Worm (Caenorhabditis elegans): ENCODE results near the gene Y43F8B.13.

Gene Y43F8B.13

DNA sequence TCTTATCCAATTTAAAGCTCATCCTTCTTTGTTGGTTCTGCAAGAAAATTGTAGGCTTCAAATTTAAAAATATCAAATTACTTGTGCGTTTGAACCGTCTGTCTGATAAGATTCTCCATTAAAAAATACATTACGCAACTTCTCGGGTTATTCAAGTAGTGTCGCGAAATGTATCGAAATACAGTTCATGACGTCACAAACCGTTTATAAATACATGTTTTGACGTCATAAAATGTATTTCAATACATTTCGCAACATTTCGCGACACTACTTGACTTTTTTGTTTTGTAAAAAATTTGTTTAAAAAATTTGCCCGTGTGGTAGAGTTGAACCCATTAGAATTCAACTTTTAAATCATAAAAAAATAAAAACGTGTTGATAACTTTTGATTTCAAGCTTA is 12.2 kb upstream of the Y43F8B.13 start:
- no peak for TF ChIP-seq dao-5 (tag; optimal IDR thresholded peaks at IDR 0.05)
- no peak for TF ChIP-seq W03F9.2 (tag; optimal IDR thresholded peaks at IDR 0.05)
- TF ChIP-seq him-1 (tag; optimal IDR thresholded peaks at IDR 0.05) = no peak

DNA sequence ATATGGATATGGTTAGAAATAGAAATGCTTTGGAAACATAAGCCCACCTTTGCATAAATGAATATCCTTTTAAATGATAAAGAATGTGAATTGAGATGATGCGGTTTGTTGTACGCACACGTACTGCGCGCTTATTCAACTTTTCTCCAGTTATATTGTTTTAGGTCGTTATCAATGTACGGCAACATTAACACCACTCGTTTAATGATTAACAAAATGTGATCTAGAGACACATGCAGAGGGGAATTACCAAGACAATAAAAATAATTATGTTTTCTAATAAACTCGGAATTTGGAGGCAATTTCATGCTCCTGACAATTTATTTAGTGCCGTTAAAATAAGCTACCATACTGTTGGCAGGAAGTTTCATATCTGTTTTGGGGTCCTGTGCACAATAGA is 10.3 kb upstream of the Y43F8B.13 start, which contains the start of gene M04C3.1:
Gene M04C3.1, minus strand, starts transcription at position 164 of the 400 bp plus-strand sequence.
- TF ChIP-seq W03F9.2 (tag; optimal IDR thresholded peaks at IDR 0.05) (no peak), dao-5 (tag; optimal IDR thresholded peaks at IDR 0.05) (no peak), him-1 (tag; optimal IDR thresholded peaks at IDR 0.05) (no peak)

DNA sequence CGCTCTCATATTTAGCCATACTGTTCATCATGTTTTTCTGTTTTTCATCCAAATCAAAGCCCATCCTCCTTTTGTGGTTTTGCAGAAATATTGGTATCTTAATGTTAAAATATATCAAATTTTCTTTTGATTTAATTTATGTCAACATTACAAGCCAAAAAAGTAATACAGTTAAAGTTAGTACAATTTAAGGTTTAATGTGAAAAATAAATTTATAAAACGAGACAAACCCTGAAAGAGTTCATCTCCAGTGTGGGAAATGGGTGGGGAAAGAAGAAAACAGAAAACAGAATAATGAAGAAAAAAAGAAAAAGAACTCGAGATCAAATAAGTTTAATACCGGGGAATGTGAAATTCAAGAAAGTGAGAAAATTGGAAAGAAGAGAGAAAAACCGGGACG is 6.9 kb upstream of the Y43F8B.13 start, which contains the start of gene M04C3.2:
Gene M04C3.2, minus strand, starts transcription at position 101 of the 400 bp plus-strand sequence.
- TF ChIP-seq dao-5 (tag; optimal IDR thresholded peaks at IDR 0.05) (no peak), him-1 (tag; optimal IDR thresholded peaks at IDR 0.05) (no peak), W03F9.2 (tag; optimal IDR thresholded peaks at IDR 0.05) (no peak)

- TF ChIP-seq W03F9.2 (tag; optimal IDR thresholded peaks at IDR 0.05) = no peak
Measured at ce11 chrV:19449544-19449943, 6.2 kb upstream of the Y43F8B.13 start, which contains the start of gene M04C3.5. Gene M04C3.5 (plus strand): TSS chrV:19449733.

DNA sequence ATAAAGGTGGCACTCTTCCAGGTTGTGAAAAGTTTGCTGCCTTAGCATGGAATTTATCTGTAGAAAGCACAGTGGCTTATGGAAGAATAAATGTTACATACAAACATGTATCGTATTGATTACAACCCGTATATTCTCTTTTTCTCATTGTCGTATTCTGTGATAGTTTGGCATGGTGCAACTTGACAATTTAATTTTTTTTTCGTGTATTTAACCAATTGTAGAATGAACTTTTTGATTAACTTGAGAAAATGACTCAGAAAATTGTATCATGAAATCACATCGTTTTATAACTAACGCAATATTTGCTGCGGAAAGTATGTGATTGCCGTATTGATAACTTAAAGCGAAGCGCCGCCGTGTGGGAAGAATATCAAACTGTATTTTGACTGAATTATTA is 1.4 kb downstream of the Y43F8B.13 start, which contains the start of gene Y43F8B.24:
Gene Y43F8B.24, plus strand, starts transcription at position 301 of the 400 bp plus-strand sequence.
- TF ChIP-seq W03F9.2 (tag; optimal IDR thresholded peaks at IDR 0.05) = no peak
- TF ChIP-seq him-1 (tag; optimal IDR thresholded peaks at IDR 0.05) = no peak
- no peak for TF ChIP-seq dao-5 (tag; optimal IDR thresholded peaks at IDR 0.05)

DNA sequence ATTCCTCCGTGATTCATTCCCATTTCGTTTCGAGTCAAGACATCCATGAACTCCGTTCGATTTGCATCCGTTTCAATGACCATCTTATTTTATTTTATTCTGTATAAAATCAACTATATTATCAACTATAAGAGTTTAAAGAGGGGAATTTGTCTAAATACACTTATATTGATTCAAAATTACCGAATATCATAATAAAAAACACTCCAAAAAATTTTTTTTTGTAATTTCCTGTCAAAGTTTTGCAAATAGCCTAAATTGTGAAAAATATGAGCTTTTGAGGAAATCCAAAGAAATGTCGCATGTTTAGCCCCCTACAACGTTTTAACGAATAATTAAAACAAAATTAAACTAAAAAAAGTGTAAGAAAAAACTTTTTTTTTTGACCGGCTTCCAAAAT is 6.3 kb downstream of the Y43F8B.13 start, which contains the start of gene Y43F8B.15:
Gene Y43F8B.15, minus strand, starts transcription at position 101 of the 400 bp plus-strand sequence.
- TF ChIP-seq W03F9.2 (tag; optimal IDR thresholded peaks at IDR 0.05) = no peak
- no peak for TF ChIP-seq dao-5 (tag; optimal IDR thresholded peaks at IDR 0.05)
- TF ChIP-seq him-1 (tag; optimal IDR thresholded peaks at IDR 0.05) = no peak

DNA sequence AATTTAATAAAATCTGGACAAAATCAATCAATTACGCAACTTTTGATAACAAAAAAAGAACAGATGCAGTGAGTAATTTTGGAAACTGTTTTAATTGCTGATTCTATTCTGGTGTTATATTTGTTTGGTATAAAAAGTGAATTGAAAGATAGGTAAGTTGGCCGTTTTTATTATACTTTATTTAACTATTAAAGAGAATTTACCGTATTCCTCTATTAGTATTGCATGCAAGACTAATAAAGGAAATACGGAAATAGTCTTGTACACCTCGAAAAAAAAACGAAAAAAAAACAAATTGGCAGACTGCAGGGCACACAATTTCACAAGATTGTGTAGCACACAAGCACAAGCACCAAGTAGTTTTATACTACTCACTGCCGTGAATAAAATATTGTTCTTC is 6.9 kb downstream of the Y43F8B.13 start, which contains the start of gene Y43F8B.25:
Gene Y43F8B.25, plus strand, starts transcription at position 301 of the 400 bp plus-strand sequence.
- TF ChIP-seq dao-5 (tag; optimal IDR thresholded peaks at IDR 0.05) = no peak
- TF ChIP-seq him-1 (tag; optimal IDR thresholded peaks at IDR 0.05) = no peak
- no peak for TF ChIP-seq W03F9.2 (tag; optimal IDR thresholded peaks at IDR 0.05)

- TF ChIP-seq W03F9.2 (tag; optimal IDR thresholded peaks at IDR 0.05) = no peak
- TF ChIP-seq dao-5 (tag; optimal IDR thresholded peaks at IDR 0.05) = no peak
- no peak for TF ChIP-seq him-1 (tag; optimal IDR thresholded peaks at IDR 0.05)
Measured at ce11 chrV:19467574-19467973, 11.8 kb downstream of the Y43F8B.13 start, which contains the start of gene Y43F8B.23. Gene Y43F8B.23 (minus strand): TSS chrV:19467648.

DNA sequence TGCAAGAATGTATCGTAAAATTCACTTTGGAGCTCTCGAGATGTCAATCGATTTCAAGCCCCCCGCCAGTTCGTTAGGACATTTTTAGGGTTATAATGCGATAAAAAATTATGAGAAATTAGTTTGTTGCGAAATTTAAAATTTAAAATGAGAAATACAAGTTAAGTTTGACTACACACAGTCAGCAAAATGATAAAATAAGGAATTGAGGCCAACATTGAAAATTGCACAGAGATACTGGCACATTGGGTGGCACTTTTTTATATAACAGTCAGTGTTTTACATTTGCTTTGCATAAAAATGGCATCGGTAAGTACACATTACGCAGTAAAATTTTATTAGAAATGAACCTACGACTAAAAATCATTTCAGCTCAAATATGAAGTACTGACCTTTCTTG is 12.3 kb downstream of the Y43F8B.13 start, which contains the start of gene Y43F8B.12:
Gene Y43F8B.12, plus strand, starts transcription at position 301 of the 400 bp plus-strand sequence.
- TF ChIP-seq W03F9.2 (tag; optimal IDR thresholded peaks at IDR 0.05) = no peak
- no peak for TF ChIP-seq him-1 (tag; optimal IDR thresholded peaks at IDR 0.05)
- no peak for TF ChIP-seq dao-5 (tag; optimal IDR thresholded peaks at IDR 0.05)

- TF ChIP-seq him-1 (tag; optimal IDR thresholded peaks at IDR 0.05) = no peak
- no peak for TF ChIP-seq W03F9.2 (tag; optimal IDR thresholded peaks at IDR 0.05)
- no peak for TF ChIP-seq dao-5 (tag; optimal IDR thresholded peaks at IDR 0.05)
Measured at ce11 chrV:19470385-19470784, 14.6 kb downstream of the Y43F8B.13 start, which contains the start of gene Y43F8B.11. Gene Y43F8B.11 (plus strand): TSS chrV:19470685.

DNA sequence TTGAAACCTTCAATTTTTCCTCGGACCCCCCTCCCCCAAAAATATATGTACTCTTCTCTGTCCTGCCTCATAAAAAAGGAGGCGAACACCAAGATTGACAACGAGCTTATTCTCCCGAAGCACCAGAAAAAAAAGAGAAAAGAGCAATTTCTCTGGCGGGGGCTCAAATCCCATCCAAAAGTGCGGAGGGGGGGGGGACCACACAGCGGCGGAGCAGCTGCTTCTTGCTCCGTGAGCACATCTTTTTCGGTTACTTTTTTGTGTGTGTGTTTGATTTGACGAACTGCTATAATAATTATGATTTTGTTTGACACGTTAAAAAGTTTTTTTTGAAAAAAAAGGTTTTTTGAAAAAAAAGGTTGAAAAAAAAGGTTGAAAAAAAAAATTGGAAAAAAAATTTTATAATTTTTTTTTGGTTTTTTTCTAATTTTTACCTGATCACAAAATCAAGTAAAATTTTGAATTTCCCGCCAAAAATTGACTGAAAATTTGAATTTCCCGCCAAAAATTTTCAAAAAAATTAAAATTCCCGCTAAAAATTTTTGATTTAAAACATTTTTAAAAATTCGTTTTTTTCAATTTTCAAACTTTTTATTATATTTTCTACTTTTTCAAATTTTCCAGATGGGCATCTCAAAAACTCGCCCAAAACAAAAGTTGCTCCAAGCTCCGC is 18.2 kb downstream of the Y43F8B.13 start, which contains the start of gene Y43F8B.10:
Gene Y43F8B.10, plus strand, starts transcription at position 623 of the 673 bp plus-strand sequence.
- TF ChIP-seq him-1 (tag; optimal IDR thresholded peaks at IDR 0.05) (no peak), W03F9.2 (tag; optimal IDR thresholded peaks at IDR 0.05) (no peak), dao-5 (tag; optimal IDR thresholded peaks at IDR 0.05) (no peak)

- no peak for TF ChIP-seq him-1 (tag; optimal IDR thresholded peaks at IDR 0.05)
- TF ChIP-seq dao-5 (tag; optimal IDR thresholded peaks at IDR 0.05) = no peak
- no peak for TF ChIP-seq W03F9.2 (tag; optimal IDR thresholded peaks at IDR 0.05)
Measured at ce11 chrV:19477302-19477701, 21.6 kb downstream of the Y43F8B.13 start.

DNA sequence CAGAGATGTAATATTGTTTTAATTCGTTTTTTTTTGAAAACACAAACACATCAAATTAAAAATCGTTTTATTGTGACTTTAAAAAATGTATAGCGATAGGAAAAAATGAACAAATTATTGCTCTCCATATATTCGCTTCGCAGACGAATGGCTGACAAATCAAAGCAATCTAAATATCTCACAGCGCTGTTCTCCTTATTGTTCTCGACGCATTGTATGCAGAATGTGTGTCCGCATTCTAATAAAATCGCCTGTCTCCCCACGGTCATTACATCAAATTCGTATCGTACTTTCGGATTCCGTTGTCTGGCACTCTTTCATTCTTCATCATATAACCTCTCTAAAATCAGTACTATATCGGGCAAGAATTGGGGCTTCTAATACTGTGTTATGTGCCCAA is 22.1 kb downstream of the Y43F8B.13 start, which contains the start of gene Y43F8B.9:
Gene Y43F8B.9, plus strand, starts transcription at position 301 of the 400 bp plus-strand sequence.
- TF ChIP-seq him-1 (tag; optimal IDR thresholded peaks at IDR 0.05) = no peak
- TF ChIP-seq W03F9.2 (tag; optimal IDR thresholded peaks at IDR 0.05) = no peak
- TF ChIP-seq dao-5 (tag; optimal IDR thresholded peaks at IDR 0.05) = no peak

- no peak for TF ChIP-seq him-1 (tag; optimal IDR thresholded peaks at IDR 0.05)
- no peak for TF ChIP-seq W03F9.2 (tag; optimal IDR thresholded peaks at IDR 0.05)
- no peak for TF ChIP-seq dao-5 (tag; optimal IDR thresholded peaks at IDR 0.05)
Measured at ce11 chrV:19482535-19482934, 26.8 kb downstream of the Y43F8B.13 start, which contains the start of gene Y43F8B.22. Gene Y43F8B.22 (plus strand): TSS chrV:19482835.
